Worm (Caenorhabditis elegans) whole organism, L3 larva: Measurements from ENCODE around the gene sra-4.

Experiments used
- R02D3.7 ChIP-seq: fragments of 150-350 bp; optimal IDR thresholded peaks from 2 replicates; lab custom pipeline; 2014; ENCODE audit warnings: missing biosample characterization, missing genetic modification characterization
- aly-2 ChIP-seq: fragments of 150-350 bp; optimal IDR thresholded peaks from 2 replicates; lab custom pipeline; 2014; ENCODE audit warnings: missing biosample characterization, missing genetic modification characterization
- ama-1 ChIP-seq: fragments of 150-350 bp; optimal IDR thresholded peaks from 2 replicates; lab custom pipeline; 2018
- elt-2 ChIP-seq: sonication (generic microtip); optimal IDR thresholded peaks from 2 replicates; lab custom pipeline; 2016; ENCODE audit warnings: missing genetic modification reagents, mild to moderate bottlenecking, missing genetic modification characterization, missing compliant biosample characterization
- elt-3 ChIP-seq, 3 experiments: fragments of 150-350 bp in 1 of 3; sonication (generic microtip) in 2 of 3; optimal IDR thresholded peaks; 2 replicates in 2 of 3; 4 replicates in 1 of 3; lab custom pipeline; 2014 to 2017; ENCODE audit warnings: missing biosample characterization in 3 of 3, missing genetic modification characterization in 3 of 3
- nhr-237 ChIP-seq: fragments of 150-350 bp; optimal IDR thresholded peaks from 2 replicates; lab custom pipeline; 2014; ENCODE audit warnings: missing biosample characterization, missing genetic modification characterization
- skn-1 ChIP-seq: fragments of 150-350 bp; optimal IDR thresholded peaks from 2 replicates; lab custom pipeline; 2014; ENCODE audit warnings: missing biosample characterization, missing genetic modification characterization
- unc-62 ChIP-seq: fragments of 150-350 bp; sonication (generic microtip); optimal IDR thresholded peaks from 4 replicates; lab custom pipeline; 2014; ENCODE audit warnings: missing biosample characterization, missing genetic modification reagents, missing genetic modification characterization

DNA sequence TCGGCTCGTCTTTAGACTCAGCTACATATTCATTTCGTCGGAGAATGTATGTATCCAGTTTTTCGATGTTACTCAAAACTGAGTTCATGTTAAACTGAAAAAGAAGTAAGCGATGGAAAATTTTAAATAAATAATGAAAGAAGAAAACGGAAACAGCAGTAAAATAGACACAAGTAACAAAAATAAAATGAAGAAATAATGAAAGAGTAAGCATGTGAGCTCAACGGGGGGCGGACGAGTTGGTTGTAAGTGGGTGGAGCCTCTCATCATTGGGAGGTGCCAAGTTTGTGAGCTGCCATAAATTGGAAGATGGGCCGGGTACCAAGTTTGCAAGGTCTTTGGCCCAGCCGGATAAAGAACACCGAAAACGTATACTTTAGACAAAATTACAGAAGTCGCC lies 40.8 kb upstream of the sra-4 start, which contains the start of gene wee-1.1:
- no peak for TF ChIP-seq skn-1 (tag; lab: Kevin White, UChicago)
- no peak for TF ChIP-seq ama-1 (lab: Kevin White, UChicago)
- no peak for TF ChIP-seq elt-3 (tag; optimal IDR thresholded peaks at IDR 0.05; lab: Kevin White, UChicago)
- no peak for TF ChIP-seq R02D3.7 (tag; lab: Kevin White, UChicago)
- no peak for TF ChIP-seq unc-62 (GFP tag; lab: Kevin White, UChicago)
- no peak for TF ChIP-seq nhr-237 (tag; lab: Kevin White, UChicago)
- TF ChIP-seq aly-2 (tag; lab: Kevin White, UChicago), result no peak
- no peak for TF ChIP-seq elt-2
